Fruit fly (Drosophila melanogaster): ENCODE data around the gene CG12684.

CG12684 gene

dm6 chrX:4573971-4574370, 2.2 kb upstream of the CG12684 start (continued):
- TF ChIP-seq sisA (GFP tag; IDR thresholded peaks at IDR 0.05) (peak; percentile 26; the same call in 1 of the 2 replicates), Hr78 (GFP tag; optimal IDR thresholded peaks at IDR 0.05) (no peak), CG32772 (GFP tag; IDR thresholded peaks at IDR 0.05) (0 out of 2 replicates have a peak, but pooled peaks have one; percentile 23), CG7556 (GFP tag; optimal IDR thresholded peaks at IDR 0.05) (peak; percentile 15), zf30C (GFP tag; optimal IDR thresholded peaks at IDR 0.05) (peak; percentile 17), CG31441 (GFP tag; IDR thresholded peaks at IDR 0.05) (peak; percentile 42), CG9797 (GFP tag; optimal IDR thresholded peaks at IDR 0.05) (no peak), CG4617 (GFP tag; optimal IDR thresholded peaks at IDR 0.05; ENCODE audit: borderline replicate concordance) (no peak), p53 (GFP tag; optimal IDR thresholded peaks at IDR 0.05) (no peak), chm (GFP tag; IDR thresholded peaks at IDR 0.05) (peak; percentile 16; the same call in 1 of the 2 replicates), CG30403 (GFP tag; optimal IDR thresholded peaks at IDR 0.05) (peak; percentile 21), CG8388 (GFP tag; optimal IDR thresholded peaks at IDR 0.05) (peak; percentile 34), CG8765 (GFP tag; IDR thresholded peaks at IDR 0.05) (peak; percentile 25; the same call in 1 of the 2 replicates), Asciz (GFP tag; optimal IDR thresholded peaks at IDR 0.05) (peak; percentile 10), CG2712 (tag; optimal IDR thresholded peaks at IDR 0.05) (peak; percentile 66), tgo (GFP tag; IDR thresholded peaks at IDR 0.05) (0 out of 3 replicates have a peak, but pooled peaks have one; percentile 36), CG9817 (tag; optimal IDR thresholded peaks at IDR 0.05) (no peak), lilli (GFP tag; optimal IDR thresholded peaks at IDR 0.05) (no peak), Xrp1 (GFP tag; IDR thresholded peaks at IDR 0.05) (peak; percentile 57; the same call in 1 of the 2 replicates), sug (tag; optimal IDR thresholded peaks at IDR 0.05) (no peak), Ptx1 (GFP tag; IDR thresholded peaks at IDR 0.05) (peak; percentile 48), dati (GFP tag; IDR thresholded peaks at IDR 0.05) (no peak), CG4360 (GFP tag; IDR thresholded peaks at IDR 0.05) (no peak), Hr51 (GFP tag; optimal IDR thresholded peaks at IDR 0.05) (peak in 1 of 2 experiments; percentile 22), CG1024 (GFP tag; IDR thresholded peaks at IDR 0.05) (peak; percentile 44; the same call in 1 of the 2 replicates), ken (GFP tag; IDR thresholded peaks at IDR 0.05) (no peak), Dek (tag; optimal IDR thresholded peaks at IDR 0.05) (no peak), GATAe (GFP tag; conservative IDR thresholded peaks at IDR 0.05) (no peak)

DNA sequence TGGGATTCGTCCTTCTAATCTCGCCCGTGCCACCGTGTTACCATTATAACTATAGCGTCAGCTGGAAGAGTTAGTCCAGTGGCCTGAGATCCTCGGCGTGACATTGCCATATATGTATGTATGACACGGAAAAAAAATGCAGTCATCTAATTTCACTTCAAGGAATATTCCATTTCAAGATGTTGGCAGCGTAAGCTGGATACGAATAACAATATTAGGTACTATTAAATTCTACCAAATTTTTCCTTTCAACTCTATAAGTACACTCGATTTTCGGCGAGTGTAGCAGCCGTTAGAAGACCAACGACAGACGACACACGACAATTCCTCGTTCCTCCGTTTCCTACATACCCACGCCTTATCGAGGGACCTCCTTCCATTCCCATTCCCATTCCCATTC, 6.8 kb downstream of the CG12684 start:
- TF ChIP-seq lola (GFP tag; optimal IDR thresholded peaks at IDR 0.05) (peak in 1 of 3 experiments; percentile 33), unpg (GFP tag; optimal IDR thresholded peaks at IDR 0.05) (peak; percentile 1), Mes4 (GFP tag; optimal IDR thresholded peaks at IDR 0.05) (no peak), psq (GFP tag; optimal IDR thresholded peaks at IDR 0.05) (no peak), CG7372 (GFP tag; IDR thresholded peaks at IDR 0.05) (no peak), pho (GFP tag; optimal IDR thresholded peaks at IDR 0.05) (no peak), CG8765 (GFP tag; IDR thresholded peaks at IDR 0.05) (peak; percentile 54), CG9727 (GFP tag; optimal IDR thresholded peaks at IDR 0.05) (peak; percentile 49), zf30C (GFP tag; optimal IDR thresholded peaks at IDR 0.05) (peak; percentile 40), dan (GFP tag; IDR thresholded peaks at IDR 0.05) (peak; percentile 16; the same call in 1 of the 2 replicates), CG10267 (tag; optimal IDR thresholded peaks at IDR 0.05) (peak; percentile 1), dmrt11E (tag; optimal IDR thresholded peaks at IDR 0.05) (peak; percentile 58), gem (tag; optimal IDR thresholded peaks at IDR 0.05) (peak; percentile 26), CG14710 (tag; optimal IDR thresholded peaks at IDR 0.05) (peak; percentile 18), Xrp1 (GFP tag; IDR thresholded peaks at IDR 0.05) (peak; percentile 49; the same call in 1 of the 2 replicates), sens (GFP tag) (peak; percentile 90), CG4424 (GFP tag; optimal IDR thresholded peaks at IDR 0.05) (peak; percentile 3), Ada2b (GFP tag; IDR thresholded peaks at IDR 0.05) (no peak), ken (GFP tag; IDR thresholded peaks at IDR 0.05) (no peak), CG2889 (GFP tag; IDR thresholded peaks at IDR 0.05) (no peak), row (GFP tag; IDR thresholded peaks at IDR 0.05) (0 out of 3 replicates have a peak, but pooled peaks have one; percentile 22), CG15696 (tag; optimal IDR thresholded peaks at IDR 0.05) (peak; percentile 38), Hmr (GFP tag; optimal IDR thresholded peaks at IDR 0.05) (no peak), CG18262 (tag; optimal IDR thresholded peaks at IDR 0.05) (peak; percentile 33), Doc2 (GFP tag; IDR thresholded peaks at IDR 0.05) (no peak), ac (GFP tag; optimal IDR thresholded peaks at IDR 0.05) (peak; percentile 11)

Measured in whole organism, embryonic.